Worm (Caenorhabditis elegans) whole organism, midembryonic: Measurements from ENCODE around the gene enu-3.5.

Experiments used
- T22C8.4 ChIP-seq: fragments of 200-800 bp; sonication (Bioruptor generic); IDR thresholded peaks from 2 replicates; pipeline ENCODE4 v1.3.6; 2022; ENCODE audit warnings: missing genetic modification characterization, missing compliant biosample characterization
- flt-1 ChIP-seq: fragments of 200-800 bp; sonication (Bioruptor generic); IDR thresholded peaks from 2 replicates; pipeline ENCODE4 v1.3.6; 2022; ENCODE audit warnings: missing genetic modification characterization, missing compliant biosample characterization
- ztf-23 ChIP-seq: fragments of 200-800 bp; sonication (Bioruptor generic); IDR thresholded peaks from 2 replicates; pipeline ENCODE4 v1.3.6; 2022; ENCODE audit warnings: missing genetic modification reagents, missing genetic modification characterization, missing compliant biosample characterization
- ztf-29 ChIP-seq: fragments of 200-800 bp; sonication (Bioruptor generic); IDR thresholded peaks from 2 replicates; pipeline ENCODE4 v1.3.6; 2022; ENCODE audit warnings: missing genetic modification reagents, missing genetic modification characterization, missing compliant biosample characterization

DNA sequence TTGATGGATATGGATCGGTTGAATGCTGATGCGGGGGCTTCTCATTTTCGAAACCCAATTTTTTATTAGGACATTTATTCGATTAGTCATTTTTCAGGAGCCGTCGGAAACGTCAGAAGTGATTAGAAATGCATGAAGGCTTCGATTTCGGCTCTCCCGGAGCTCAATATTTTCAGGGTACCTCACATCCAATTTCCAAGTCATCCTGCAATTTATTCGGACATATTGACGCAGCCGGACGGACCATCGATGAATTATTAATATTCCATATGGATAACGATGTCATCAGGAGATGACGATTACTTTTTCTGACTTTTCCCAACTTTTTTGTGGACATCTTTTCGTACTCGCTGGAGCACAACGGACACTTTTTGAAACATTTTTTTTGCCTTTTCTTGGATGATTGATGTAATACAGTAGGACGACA, 28.6 kb downstream of the enu-3.5 start:
- TF ChIP-seq ztf-29 (GFP tag; lab: Robert Waterston, UW) (no peak), flt-1 (GFP tag; lab: Robert Waterston, UW) (no peak), ztf-23 (GFP tag; lab: Robert Waterston, UW) (no peak), T22C8.4 (GFP tag; lab: Robert Waterston, UW) (no peak)
